Fruit fly (Drosophila melanogaster): ENCODE results near the gene CG13310.

Gene CG13310

DNA sequence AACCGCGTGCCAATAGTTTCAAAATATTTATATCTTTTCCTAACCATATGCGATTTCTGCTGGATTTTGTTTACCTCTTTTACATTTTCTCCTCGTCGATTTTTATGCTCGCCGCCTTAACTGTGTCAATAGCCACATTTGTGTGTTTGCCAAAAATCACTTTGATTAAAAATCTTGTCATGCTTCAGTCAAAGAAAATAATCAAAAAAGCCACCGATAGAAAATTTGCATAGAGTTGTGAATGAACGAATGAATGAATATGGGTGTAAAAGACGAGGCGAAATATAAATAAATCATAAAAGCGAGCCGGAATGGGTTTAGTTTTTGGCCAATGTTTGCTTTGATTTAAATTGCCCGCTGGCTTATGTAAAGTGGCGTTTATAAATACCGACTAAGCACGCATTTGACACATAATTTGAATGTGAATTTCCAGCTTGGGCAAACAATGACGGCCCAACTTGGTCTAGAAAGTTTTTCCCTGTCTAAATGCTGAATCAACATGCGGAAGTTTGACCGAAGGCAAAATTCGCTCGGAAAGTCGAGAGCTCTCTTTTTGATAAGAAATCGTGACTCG lies 19.5 kb downstream of the CG13310 start:
- TF ChIP-seq CG4360 (GFP tag; IDR thresholded peaks at IDR 0.05) (no peak), CG7357 (GFP tag; IDR thresholded peaks at IDR 0.05) (no peak), chif (GFP tag; optimal IDR thresholded peaks at IDR 0.05) (no peak), gcm (GFP tag; optimal IDR thresholded peaks at IDR 0.05) (no peak), Med (GFP tag) (peak; percentile 72), E2f1 (GFP tag; IDR thresholded peaks at IDR 0.05) (no peak), gcm2 (GFP tag; optimal IDR thresholded peaks at IDR 0.05) (no peak), CG6689 (GFP tag; IDR thresholded peaks at IDR 0.05) (no peak), chinmo (GFP tag; IDR thresholded peaks at IDR 0.05; ENCODE audit: partially characterized antibody) (0 out of 4 replicates have a peak, but pooled peaks have one; percentile 57), oc (tag; optimal IDR thresholded peaks at IDR 0.05) (peak; percentile 32), CG2120 (GFP tag; optimal IDR thresholded peaks at IDR 0.05) (no peak), CG32532 (GFP tag; IDR thresholded peaks at IDR 0.05) (no peak), sens (GFP tag) (peak; percentile 38), NC2α (GFP tag; optimal IDR thresholded peaks at IDR 0.05) (no peak), PHDP (tag; optimal IDR thresholded peaks at IDR 0.05) (no peak), sens-2 (GFP tag; IDR thresholded peaks at IDR 0.05) (no peak), CG9437 (GFP tag; optimal IDR thresholded peaks at IDR 0.05) (no peak), dimm (GFP tag; IDR thresholded peaks at IDR 0.05) (no peak), D19A (tag; optimal IDR thresholded peaks at IDR 0.05) (no peak), fd96Cb (tag; optimal IDR thresholded peaks at IDR 0.05) (no peak), vvl (GFP tag; IDR thresholded peaks at IDR 0.05) (peak; percentile 61; the same call in 1 of the 2 replicates), CG2199 (GFP tag; IDR thresholded peaks at IDR 0.05) (no peak), ci (GFP tag; IDR thresholded peaks at IDR 0.05) (no peak)

dm6 chr3L:8777313-8777924 lies 22.9 kb downstream of the CG13310 start:
- TF ChIP-seq Myb (GFP tag; optimal IDR thresholded peaks at IDR 0.05) (no peak), exex (tag; optimal IDR thresholded peaks at IDR 0.05) (peak; percentile 59)

DNA sequence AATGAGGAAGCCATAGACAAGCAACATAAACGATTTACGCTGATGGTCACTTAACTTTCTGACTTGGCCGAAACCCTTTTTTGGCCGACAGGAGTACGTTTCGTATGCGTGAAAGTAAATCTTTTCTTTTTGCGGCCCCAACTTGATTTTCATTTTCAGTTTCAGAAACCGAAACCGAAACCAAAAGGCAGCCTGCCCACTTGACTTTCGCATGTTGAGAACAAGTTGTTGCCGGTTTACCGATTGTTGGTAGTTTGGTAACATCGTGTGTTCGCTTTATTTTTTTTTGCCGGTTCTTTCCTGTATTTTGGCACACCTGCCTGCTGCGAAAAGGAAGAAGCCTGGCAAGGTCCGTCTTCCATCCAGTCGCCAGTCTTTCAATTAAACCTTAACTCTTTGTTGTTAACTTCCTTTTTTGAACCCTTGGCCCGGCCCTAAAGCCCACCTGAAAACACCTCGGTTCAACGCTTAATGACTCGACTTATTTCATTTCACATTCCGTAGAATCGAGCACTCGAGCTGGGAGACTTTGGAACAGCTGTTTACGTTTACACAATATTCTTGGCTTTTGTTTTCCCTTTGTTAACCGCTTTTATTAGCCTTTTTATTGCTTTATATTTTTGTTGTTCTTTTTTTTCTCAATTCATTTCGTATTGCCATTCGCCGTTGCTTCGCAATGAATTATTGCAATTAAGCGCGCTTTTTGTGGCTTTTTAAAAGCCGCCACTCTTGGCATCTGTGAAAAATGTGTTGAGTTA lies 25.2 kb downstream of the CG13310 start:
- TF ChIP-seq Ets97D (GFP tag; optimal IDR thresholded peaks at IDR 0.05): no peak
- no peak for TF ChIP-seq Pdp1 (GFP tag; optimal IDR thresholded peaks at IDR 0.05)
- TF ChIP-seq CG12155 (GFP tag; optimal IDR thresholded peaks at IDR 0.05): no peak
- TF ChIP-seq pho (GFP tag; optimal IDR thresholded peaks at IDR 0.05): no peak
- TF ChIP-seq CG11695 (GFP tag; IDR thresholded peaks at IDR 0.05): no peak
- no peak for TF ChIP-seq CG8290 (GFP tag; optimal IDR thresholded peaks at IDR 0.05)
- no peak for TF ChIP-seq CG8290 (tag; optimal IDR thresholded peaks at IDR 0.05)
- TF ChIP-seq Med (GFP tag): peak; percentile 15
- TF ChIP-seq CG12299 (tag; optimal IDR thresholded peaks at IDR 0.05): no peak
- TF ChIP-seq D (optimal IDR thresholded peaks at IDR 0.05): no peak
- no peak for TF ChIP-seq D (GFP tag; optimal IDR thresholded peaks at IDR 0.05)
- TF ChIP-seq CG1647 (GFP tag; optimal IDR thresholded peaks at IDR 0.05): no peak
- TF ChIP-seq nom (GFP tag; optimal IDR thresholded peaks at IDR 0.05): peak; percentile 86

Data from whole organism, embryonic.